Fruit fly (Drosophila melanogaster) whole organism, embryonic: ENCODE data around the gene Mrgn1.

Experiments used
- Aef1 ChIP-seq: fragments of 200-800 bp; sonication (Bioruptor generic); IDR thresholded peaks from 3 replicates; pipeline ENCODE4 v1.3.6; 2022; ENCODE audit warnings: missing biosample characterization, missing genetic modification characterization
- Awh ChIP-seq: fragments of 200-800 bp; sonication (Bioruptor generic); IDR thresholded peaks from 2 replicates; pipeline ENCODE4, ENCODE4 v1.3.6; 2022; ENCODE audit warnings: missing biosample characterization, missing genetic modification characterization
- Blimp-1 ChIP-seq: fragments of 200-800 bp; sonication (Bioruptor generic); optimal IDR thresholded peaks from 3 replicates; lab custom pipeline; 2018; ENCODE audit warnings: missing biosample characterization, missing genetic modification characterization, mild to moderate bottlenecking, moderate library complexity, missing genetic modification reagents
- BtbVII ChIP-seq: fragments of 200-800 bp; sonication (Bioruptor generic); optimal IDR thresholded peaks from 3 replicates; lab custom pipeline; 2017; ENCODE audit warnings: missing biosample characterization, mild to moderate bottlenecking, missing genetic modification characterization
- C15 ChIP-seq: fragments of 200-800 bp; sonication (Bioruptor generic); IDR thresholded peaks from 3 replicates; pipeline ENCODE4 v1.3.6; 2022; ENCODE audit warnings: missing biosample characterization, missing genetic modification characterization
- CG10543 ChIP-seq: fragments of 200-800 bp; sonication (Bioruptor generic); optimal IDR thresholded peaks from 3 replicates; lab custom pipeline; 2017; ENCODE audit warnings: missing biosample characterization, mild to moderate bottlenecking, missing genetic modification characterization, moderate library complexity
- CG11247 ChIP-seq: fragments of 200-800 bp; sonication (Bioruptor generic); IDR thresholded peaks from 2 replicates; pipeline ENCODE4 v1.3.6; 2022; ENCODE audit warnings: missing biosample characterization, missing genetic modification characterization
- CG11560 ChIP-seq: fragments of 200-800 bp; sonication (Bioruptor generic); IDR thresholded peaks from 3 replicates; pipeline ENCODE4 v1.3.6; 2022; ENCODE audit warnings: missing biosample characterization, missing genetic modification characterization
- CG12155 ChIP-seq: fragments of 200-800 bp; sonication (Bioruptor generic); optimal IDR thresholded peaks from 3 replicates; lab custom pipeline; 2016; ENCODE audit warnings: missing biosample characterization, missing genetic modification characterization
- CG12299 ChIP-seq: fragments of 200-800 bp; sonication (Bioruptor generic); optimal IDR thresholded peaks from 2 replicates; lab custom pipeline; 2018; ENCODE audit warnings: missing biosample characterization, mild to moderate bottlenecking, missing genetic modification characterization
- CG14441 ChIP-seq: fragments of 200-800 bp; sonication (Bioruptor generic); IDR thresholded peaks from 2 replicates; pipeline ENCODE4 v1.3.6; 2022; ENCODE audit warnings: missing biosample characterization, missing genetic modification characterization
- CG1529 ChIP-seq: fragments of 200-800 bp; sonication (Bioruptor generic); optimal IDR thresholded peaks from 3 replicates; lab custom pipeline; 2018; ENCODE audit warnings: missing biosample characterization, missing genetic modification characterization
- CG17361 ChIP-seq: fragments of 200-800 bp; sonication (Bioruptor generic); IDR thresholded peaks from 3 replicates; pipeline ENCODE4 v1.3.6; 2022; ENCODE audit warnings: missing biosample characterization, missing genetic modification characterization
- CG17802 ChIP-seq: fragments of 200-800 bp; sonication (Bioruptor generic); optimal IDR thresholded peaks from 2 replicates; lab custom pipeline; 2018; ENCODE audit warnings: missing biosample characterization, mild to moderate bottlenecking, missing genetic modification characterization, moderate library complexity
- CG18476 ChIP-seq: fragments of 200-800 bp; sonication (Bioruptor generic); optimal IDR thresholded peaks from 2 replicates; lab custom pipeline; 2016; ENCODE audit warnings: missing biosample characterization, mild to moderate bottlenecking, missing genetic modification characterization
- CG32532 ChIP-seq: fragments of 200-800 bp; sonication (Bioruptor generic); IDR thresholded peaks from 2 replicates; pipeline ENCODE4 v1.3.6; 2022; ENCODE audit warnings: missing biosample characterization, missing genetic modification characterization
- CG34224 ChIP-seq: fragments of 200-800 bp; sonication (Bioruptor generic); IDR thresholded peaks from 3 replicates; pipeline ENCODE4 v1.3.6; 2022; ENCODE audit warnings: missing biosample characterization, missing genetic modification characterization; ENCODE audit not compliant: partially characterized antibody
- CG7786 ChIP-seq: fragments of 200-800 bp; sonication (Bioruptor generic); optimal IDR thresholded peaks from 2 replicates; lab custom pipeline; 2016; ENCODE audit warnings: missing biosample characterization, missing genetic modification characterization
- CG8359 ChIP-seq: fragments of 200-800 bp; sonication (Bioruptor generic); optimal IDR thresholded peaks from 2 replicates; lab custom pipeline; 2017; ENCODE audit warnings: missing biosample characterization, mild to moderate bottlenecking, missing genetic modification characterization, borderline replicate concordance
- CG9437 ChIP-seq: fragments of 200-800 bp; sonication (Bioruptor generic); optimal IDR thresholded peaks from 2 replicates; lab custom pipeline; 2018; ENCODE audit warnings: missing biosample characterization, mild to moderate bottlenecking, missing genetic modification characterization
- CG9609 ChIP-seq: fragments of 200-800 bp; sonication (Bioruptor generic); optimal IDR thresholded peaks from 3 replicates; lab custom pipeline; 2016; ENCODE audit warnings: missing biosample characterization, missing genetic modification characterization
- Dek ChIP-seq: fragments of 200-800 bp; sonication (Bioruptor generic); optimal IDR thresholded peaks from 3 replicates; lab custom pipeline; 2019; ENCODE audit warnings: missing biosample characterization, mild to moderate bottlenecking, missing genetic modification characterization, moderate library complexity
- Elba2 ChIP-seq: fragments of 200-800 bp; sonication (Bioruptor generic); optimal IDR thresholded peaks from 3 replicates; lab custom pipeline; 2016; ENCODE audit warnings: missing biosample characterization, missing genetic modification characterization
- HLH4C ChIP-seq: fragments of 200-800 bp; sonication (Bioruptor generic); IDR thresholded peaks from 3 replicates; pipeline ENCODE4 v1.3.6; 2022; ENCODE audit warnings: missing biosample characterization, missing genetic modification characterization; ENCODE audit not compliant: partially characterized antibody
- Myb ChIP-seq: fragments of 200-800 bp; sonication (Bioruptor generic); optimal IDR thresholded peaks from 2 replicates; lab custom pipeline; 2016; ENCODE audit warnings: missing biosample characterization, missing genetic modification characterization
- NK7.1 ChIP-seq: fragments of 200-800 bp; sonication (Bioruptor generic); optimal IDR thresholded peaks from 3 replicates; lab custom pipeline; 2016; ENCODE audit warnings: missing biosample characterization, missing genetic modification characterization
- Neu2 ChIP-seq: fragments of 200-800 bp; sonication (Bioruptor generic); optimal IDR thresholded peaks from 3 replicates; lab custom pipeline; 2016; ENCODE audit warnings: missing biosample characterization, missing genetic modification characterization, borderline replicate concordance
- Sox100B ChIP-seq: fragments of 200-800 bp; sonication (Bioruptor generic); optimal IDR thresholded peaks from 3 replicates; lab custom pipeline; 2018; ENCODE audit warnings: missing biosample characterization, mild to moderate bottlenecking, missing genetic modification characterization
- Sry-β ChIP-seq: fragments of 200-800 bp; sonication (Bioruptor generic); optimal IDR thresholded peaks from 2 replicates; lab custom pipeline; 2018; ENCODE audit warnings: missing biosample characterization, mild to moderate bottlenecking, missing genetic modification characterization, moderate library complexity
- Tbp ChIP-seq: fragments of >200 bp; optimal IDR thresholded peaks from 2 replicates; lab custom pipeline; 2018; ENCODE audit warnings: missing biosample characterization, missing genetic modification characterization
- al ChIP-seq: fragments of 200-800 bp; sonication (Bioruptor generic); IDR thresholded peaks from 2 replicates; pipeline ENCODE4 v1.3.6; 2022; ENCODE audit warnings: missing biosample characterization, missing genetic modification characterization
- dysf ChIP-seq: fragments of 200-800 bp; sonication (Bioruptor generic); IDR thresholded peaks from 3 replicates; pipeline ENCODE4 v1.3.6; 2022; ENCODE audit warnings: missing biosample characterization, missing genetic modification characterization
- eyg ChIP-seq: fragments of 200-800 bp; sonication (Bioruptor generic); optimal IDR thresholded peaks from 3 replicates; lab custom pipeline; 2016; ENCODE audit warnings: missing biosample characterization, missing genetic modification characterization
- gt ChIP-seq: fragments of 200-800 bp; sonication (Bioruptor generic); IDR thresholded peaks from 2 replicates; pipeline ENCODE4 v1.3.6; 2022; ENCODE audit warnings: missing biosample characterization, missing genetic modification characterization
- ken ChIP-seq: fragments of 200-800 bp; sonication (Bioruptor generic); IDR thresholded peaks from 3 replicates; pipeline ENCODE4 v1.3.6; 2022; ENCODE audit warnings: missing biosample characterization, missing genetic modification characterization
- klu ChIP-seq: fragments of 200-800 bp; sonication (Bioruptor generic); IDR thresholded peaks from 2 replicates; pipeline ENCODE4 v1.3.6; 2022; ENCODE audit warnings: missing biosample characterization, missing genetic modification characterization
- lab ChIP-seq: fragments of 200-800 bp; sonication (Bioruptor generic); optimal IDR thresholded peaks from 3 replicates; lab custom pipeline; 2017; ENCODE audit warnings: missing biosample characterization, missing genetic modification characterization, mild to moderate bottlenecking, moderate library complexity, missing genetic modification reagents
- lmd ChIP-seq: fragments of 200-800 bp; sonication (Bioruptor generic); IDR thresholded peaks from 2 replicates; pipeline ENCODE4 v1.3.6; 2022; ENCODE audit warnings: missing biosample characterization, missing genetic modification characterization
- maf-S ChIP-seq: fragments of 200-800 bp; sonication (Bioruptor generic); optimal IDR thresholded peaks from 2 replicates; lab custom pipeline; 2016; ENCODE audit warnings: missing biosample characterization, missing genetic modification characterization
- mirr ChIP-seq: fragments of 200-800 bp; sonication (Bioruptor generic); optimal IDR thresholded peaks from 3 replicates; lab custom pipeline; 2018; ENCODE audit warnings: missing biosample characterization, mild to moderate bottlenecking, missing genetic modification characterization
- onecut ChIP-seq: fragments of 200-800 bp; sonication (Bioruptor generic); IDR thresholded peaks from 2 replicates; pipeline ENCODE4 v1.3.6; 2022; ENCODE audit warnings: missing biosample characterization, missing genetic modification characterization
- org-1 ChIP-seq: fragments of 200-800 bp; sonication (Bioruptor generic); optimal IDR thresholded peaks from 2 replicates; lab custom pipeline; 2017; ENCODE audit warnings: missing biosample characterization, missing genetic modification characterization
- pan ChIP-seq, 4 experiments: fragments of >200 bp in 3 of 4; fragments of 200-800 bp in 1 of 4; sonication (Bioruptor generic) in 1 of 4; optimal IDR thresholded peaks in 3 of 4; IDR thresholded peaks in 1 of 4; 2 replicates each; pipeline versions ENCODE4 v1.3.6 to Lab custom; 2017 to 2022; ENCODE audit warnings: missing biosample characterization in 2 of 4, missing genetic modification characterization in 2 of 4, mixed read lengths in 1 of 4
- pfk ChIP-seq: fragments of 200-800 bp; sonication (Bioruptor generic); optimal IDR thresholded peaks from 2 replicates; lab custom pipeline; 2018; ENCODE audit warnings: missing biosample characterization, mild to moderate bottlenecking, missing genetic modification characterization, moderate library complexity
- sd ChIP-seq: fragments of 200-800 bp; sonication (Bioruptor generic); optimal IDR thresholded peaks from 3 replicates; lab custom pipeline; 2018; ENCODE audit warnings: missing biosample characterization, mild to moderate bottlenecking, missing genetic modification characterization, moderate library complexity
- shn ChIP-seq: fragments of 200-800 bp; sonication (Bioruptor generic); optimal IDR thresholded peaks from 3 replicates; lab custom pipeline; 2016; ENCODE audit warnings: missing biosample characterization, missing genetic modification characterization
- sim ChIP-seq: fragments of 200-800 bp; sonication (Bioruptor generic); IDR thresholded peaks from 2 replicates; pipeline ENCODE4 v1.3.6; 2022; ENCODE audit warnings: missing biosample characterization, missing genetic modification characterization
- trh ChIP-seq: fragments of 200-800 bp; sonication (Bioruptor generic); optimal IDR thresholded peaks from 2 replicates; lab custom pipeline; 2016; ENCODE audit warnings: missing biosample characterization, missing genetic modification characterization
- twi ChIP-seq: fragments of 200-800 bp; optimal IDR thresholded peaks from 2 replicates; lab custom pipeline; 2019; ENCODE audit warnings: missing biosample characterization, mild to moderate bottlenecking, missing genetic modification characterization, moderate library complexity
- usp ChIP-seq: fragments of >200 bp; optimal IDR thresholded peaks from 2 replicates; lab custom pipeline; 2017; ENCODE audit warnings: missing biosample characterization, missing genetic modification characterization
- zfh2 ChIP-seq: fragments of 200-800 bp; sonication (Bioruptor generic); optimal IDR thresholded peaks from 2 replicates; lab custom pipeline; 2016; ENCODE audit warnings: missing biosample characterization, missing genetic modification characterization

Gene Mrgn1

DNA sequence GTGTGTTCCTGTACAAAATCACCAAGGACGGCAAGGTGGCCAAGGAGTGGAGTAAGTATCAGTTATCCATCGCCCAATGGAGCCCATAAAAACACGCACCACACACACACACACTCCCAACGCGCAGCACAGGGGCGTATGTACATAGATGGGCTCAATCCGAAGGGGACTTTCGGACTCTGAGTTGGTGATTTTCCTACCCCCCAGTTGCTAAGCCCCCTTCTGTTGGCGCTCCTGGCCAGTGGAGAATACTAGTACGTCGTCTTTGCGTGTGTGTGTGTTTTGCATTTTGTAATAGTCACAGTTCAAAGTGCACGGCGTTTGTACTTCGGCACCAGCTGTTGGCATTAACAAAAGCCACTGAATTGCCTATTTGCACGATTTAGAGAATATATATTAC, 18.3 kb upstream of the Mrgn1 start (continued):
- peak; percentile 77 for TF ChIP-seq CG12155 (GFP tag; lab: Kevin White, UChicago)
- TF ChIP-seq CG11247 (GFP tag; lab: Robert Waterston, UW): peak; percentile 84
- TF ChIP-seq lmd: peak; percentile 83
- peak; percentile 91 for TF ChIP-seq lab
- TF ChIP-seq CG9609: peak; percentile 76
- peak; percentile 70 for TF ChIP-seq CG12299 (tag; lab: Kevin White, UChicago)
- peak; percentile 29 for TF ChIP-seq CG8359 (GFP tag; lab: Kevin White, UChicago)
- TF ChIP-seq Awh (GFP tag; lab: Robert Waterston, UW): peak; percentile 46; the same call in 1 of the 2 replicates
- peak; percentile 37 for TF ChIP-seq CG1529
- TF ChIP-seq org-1 (GFP tag; lab: Kevin White, UChicago): peak; percentile 44
- TF ChIP-seq zfh2: peak; percentile 86
- TF ChIP-seq gt (GFP tag; lab: Robert Waterston, UW): peak; percentile 51; the same call in 1 of the 2 replicates
- TF ChIP-seq C15 (GFP tag; lab: Robert Waterston, UW): no peak
- TF ChIP-seq onecut: peak; percentile 86
- peak; percentile 34 for TF ChIP-seq eyg
- TF ChIP-seq sd: no peak
- TF ChIP-seq pan (optimal IDR thresholded peaks at IDR 0.05; lab: Kevin White, UChicago): no peak
- TF ChIP-seq pan (GFP tag; optimal IDR thresholded peaks at IDR 0.05 in 1 of 2, IDR thresholded peaks at IDR 0.05 in 1 of 2): peak in 1 of 2 experiments; percentile 81
- peak; percentile 83 for TF ChIP-seq CG10543
- TF ChIP-seq shn (GFP tag; lab: Kevin White, UChicago): peak; percentile 70
- TF ChIP-seq CG17361: no peak; the same call in 2 of the 3 replicates
- TF ChIP-seq mirr (GFP tag; lab: Kevin White, UChicago): peak; percentile 87
- TF ChIP-seq Elba2 (GFP tag; lab: Kevin White, UChicago): no peak
- no peak for TF ChIP-seq usp (GFP tag; lab: Kevin White, UChicago)
- TF ChIP-seq trh (GFP tag; lab: Kevin White, UChicago): no peak
- TF ChIP-seq twi: peak; percentile 26
- TF ChIP-seq al: peak; percentile 63; the same call in 1 of the 2 replicates
- TF ChIP-seq Neu2: no peak
- peak; percentile 42; the same call in 1 of the 3 replicates for TF ChIP-seq CG11560
- TF ChIP-seq CG32532 (GFP tag; lab: Robert Waterston, UW): peak; percentile 91
- TF ChIP-seq Sry-β (GFP tag; lab: Kevin White, UChicago): no peak
- peak; percentile 62 for TF ChIP-seq Aef1
- no peak for TF ChIP-seq HLH4C
- TF ChIP-seq maf-S (GFP tag; lab: Kevin White, UChicago): peak; percentile 68
- no peak for TF ChIP-seq CG34224 (GFP tag; lab: Robert Waterston, UW)
- peak; percentile 82 for TF ChIP-seq ken (GFP tag; lab: Robert Waterston, UW)
- TF ChIP-seq BtbVII (GFP tag; lab: Kevin White, UChicago): peak; percentile 65
- peak; percentile 80 for TF ChIP-seq CG14441 (GFP tag; lab: Robert Waterston, UW)
- TF ChIP-seq Dek (tag; lab: Kevin White, UChicago): peak; percentile 76
- peak; percentile 25 for TF ChIP-seq CG18476 (GFP tag; lab: Kevin White, UChicago)
- TF ChIP-seq pfk (GFP tag; lab: Kevin White, UChicago): peak; percentile 38
- no peak for TF ChIP-seq CG17802 (tag; lab: Kevin White, UChicago)
- no peak for TF ChIP-seq Tbp (GFP tag; lab: Kevin White, UChicago)
- peak; percentile 64 for TF ChIP-seq Blimp-1 (GFP tag; lab: Kevin White, UChicago)
- TF ChIP-seq sim (GFP tag; lab: Robert Waterston, UW): no peak
- TF ChIP-seq Myb (GFP tag; lab: Kevin White, UChicago): peak; percentile 58
- TF ChIP-seq dysf (GFP tag; lab: Robert Waterston, UW): peak; percentile 86
- TF ChIP-seq CG7786 (GFP tag; lab: Kevin White, UChicago): peak; percentile 78
- TF ChIP-seq NK7.1 (GFP tag; lab: Kevin White, UChicago): peak; percentile 38
- TF ChIP-seq klu (GFP tag; lab: Robert Waterston, UW): peak; percentile 44; the same call in 1 of the 2 replicates
- TF ChIP-seq CG9437 (GFP tag; lab: Kevin White, UChicago): no peak
- peak; percentile 19 for TF ChIP-seq Sox100B (GFP tag; lab: Kevin White, UChicago)
